Fruit fly (Drosophila melanogaster) whole organism, embryonic: ENCODE results near the gene Sfp33A4.
A peak's percentile ranks its signal among the peaks of the same experiment; 100 is the strongest.

ENCODE experiments used
- ATbp ChIP-seq: fragments of 200-800 bp; sonication (Bioruptor generic); optimal IDR thresholded peaks from 2 replicates; lab custom pipeline; 2017; ENCODE audit warnings: missing biosample characterization, mild to moderate bottlenecking, missing genetic modification characterization, missing genetic modification reagents
- Antp ChIP-seq: fragments of 200-800 bp; sonication (Bioruptor generic); optimal IDR thresholded peaks from 3 replicates; lab custom pipeline; 2016; ENCODE audit warnings: missing biosample characterization, missing genetic modification characterization
- Atf-2 ChIP-seq: fragments of 200-800 bp; sonication (Bioruptor generic); optimal IDR thresholded peaks from 2 replicates; lab custom pipeline; 2016; ENCODE audit warnings: missing biosample characterization, missing genetic modification characterization
- Atf6 ChIP-seq: fragments of 200-800 bp; sonication (Bioruptor generic); IDR thresholded peaks from 2 replicates; pipeline ENCODE4 v1.3.6; 2022; ENCODE audit warnings: missing biosample characterization, missing genetic modification characterization
- Awh ChIP-seq: fragments of 200-800 bp; sonication (Bioruptor generic); IDR thresholded peaks from 2 replicates; pipeline ENCODE4, ENCODE4 v1.3.6; 2022; ENCODE audit warnings: missing biosample characterization, missing genetic modification characterization
- BtbVII ChIP-seq: fragments of 200-800 bp; sonication (Bioruptor generic); optimal IDR thresholded peaks from 3 replicates; lab custom pipeline; 2017; ENCODE audit warnings: missing biosample characterization, mild to moderate bottlenecking, missing genetic modification characterization
- CG11696 ChIP-seq: fragments of 200-800 bp; sonication (Bioruptor generic); IDR thresholded peaks from 2 replicates; pipeline ENCODE4 v1.3.6; 2022; ENCODE audit warnings: missing biosample characterization, missing genetic modification characterization
- CG13624 ChIP-seq: fragments of 200-800 bp; sonication (Bioruptor generic); optimal IDR thresholded peaks from 2 replicates; lab custom pipeline; 2016; ENCODE audit warnings: missing biosample characterization, missing genetic modification characterization
- CG14860 ChIP-seq: fragments of 200-800 bp; sonication (Bioruptor generic); IDR thresholded peaks from 3 replicates; pipeline ENCODE4 v1.3.6; 2022; ENCODE audit warnings: missing biosample characterization, missing genetic modification characterization; ENCODE audit not compliant: partially characterized antibody
- CG1529 ChIP-seq: fragments of 200-800 bp; sonication (Bioruptor generic); optimal IDR thresholded peaks from 3 replicates; lab custom pipeline; 2018; ENCODE audit warnings: missing biosample characterization, missing genetic modification characterization
- CG15479 ChIP-seq: fragments of 200-800 bp; sonication (Bioruptor generic); optimal IDR thresholded peaks from 3 replicates; lab custom pipeline; 2019; ENCODE audit warnings: missing biosample characterization, mild to moderate bottlenecking, missing genetic modification characterization, moderate library complexity
- CG1603 ChIP-seq: fragments of 200-800 bp; sonication (Bioruptor generic); optimal IDR thresholded peaks from 2 replicates; lab custom pipeline; 2019; ENCODE audit warnings: missing biosample characterization, mild to moderate bottlenecking, missing genetic modification characterization, moderate library complexity
- CG17829 ChIP-seq: fragments of 200-800 bp; optimal IDR thresholded peaks from 2 replicates; lab custom pipeline; 2019; ENCODE audit warnings: missing biosample characterization, mild to moderate bottlenecking, missing genetic modification characterization, moderate library complexity
- CG1832 ChIP-seq: fragments of 200-800 bp; sonication (Bioruptor generic); optimal IDR thresholded peaks from 2 replicates; lab custom pipeline; 2017; ENCODE audit warnings: missing biosample characterization, mild to moderate bottlenecking, missing genetic modification characterization, inconsistent platforms
- CG2199 ChIP-seq: fragments of 200-800 bp; sonication (Bioruptor generic); IDR thresholded peaks from 3 replicates; pipeline ENCODE4 v1.3.6; 2022; ENCODE audit warnings: missing biosample characterization, missing genetic modification characterization
- CG31388 ChIP-seq: fragments of 200-800 bp; sonication (Bioruptor generic); optimal IDR thresholded peaks from 2 replicates; lab custom pipeline; 2016; ENCODE audit warnings: missing biosample characterization, missing genetic modification characterization
- CG3847 ChIP-seq: fragments of 200-800 bp; sonication (Bioruptor generic); IDR thresholded peaks from 2 replicates; pipeline ENCODE4 v1.3.6; 2022; ENCODE audit warnings: missing biosample characterization, missing genetic modification characterization
- CG4707 ChIP-seq: fragments of 200-800 bp; sonication (Bioruptor generic); optimal IDR thresholded peaks from 2 replicates; lab custom pipeline; 2018; ENCODE audit warnings: missing biosample characterization, mild to moderate bottlenecking, missing genetic modification characterization, moderate library complexity
- CG7786 ChIP-seq: fragments of 200-800 bp; sonication (Bioruptor generic); optimal IDR thresholded peaks from 2 replicates; lab custom pipeline; 2016; ENCODE audit warnings: missing biosample characterization, missing genetic modification characterization
- CG7839 ChIP-seq: fragments of 200-800 bp; sonication (Bioruptor generic); optimal IDR thresholded peaks from 3 replicates; lab custom pipeline; 2018; ENCODE audit warnings: missing biosample characterization, mild to moderate bottlenecking, missing genetic modification characterization, moderate library complexity
- CG8359 ChIP-seq: fragments of 200-800 bp; sonication (Bioruptor generic); optimal IDR thresholded peaks from 2 replicates; lab custom pipeline; 2017; ENCODE audit warnings: missing biosample characterization, mild to moderate bottlenecking, missing genetic modification characterization, borderline replicate concordance
- CHES-1-like ChIP-seq: fragments of 200-800 bp; sonication (Bioruptor generic); optimal IDR thresholded peaks from 2 replicates; lab custom pipeline; 2016; ENCODE audit warnings: missing biosample characterization, missing genetic modification characterization
- Hr51 ChIP-seq, 2 experiments: fragments of 200-800 bp; sonication (Bioruptor generic); optimal IDR thresholded peaks; 2 replicates in 1 of 2; 3 replicates in 1 of 2; lab custom pipeline; 2016 to 2018; ENCODE audit warnings: missing biosample characterization in 2 of 2, missing genetic modification characterization in 2 of 2, mild to moderate bottlenecking in 1 of 2, moderate library complexity in 1 of 2
- Kr ChIP-seq: fragments of 200-800 bp; sonication (Bioruptor generic); optimal IDR thresholded peaks from 2 replicates; lab custom pipeline; 2017; ENCODE audit warnings: missing biosample characterization, mild to moderate bottlenecking, missing genetic modification characterization
- Lpt ChIP-seq: fragments of >200 bp; optimal IDR thresholded peaks from 2 replicates; lab custom pipeline; 2018; ENCODE audit warnings: missing biosample characterization, missing genetic modification characterization
- Opbp ChIP-seq: fragments of 200-800 bp; sonication (Bioruptor generic); IDR thresholded peaks from 3 replicates; pipeline ENCODE4 v1.3.6; 2022; ENCODE audit warnings: missing biosample characterization, missing genetic modification characterization; ENCODE audit not compliant: partially characterized antibody
- Side ChIP-seq: fragments of 200-800 bp; sonication (Bioruptor generic); optimal IDR thresholded peaks from 2 replicates; lab custom pipeline; 2016; ENCODE audit warnings: missing biosample characterization, missing genetic modification characterization
- Vsx1 ChIP-seq: fragments of 200-800 bp; sonication (Bioruptor generic); optimal IDR thresholded peaks from 2 replicates; lab custom pipeline; 2017; ENCODE audit warnings: missing biosample characterization, mild to moderate bottlenecking, missing genetic modification characterization, missing genetic modification reagents
- bab2 ChIP-seq: fragments of 200-800 bp; sonication (Bioruptor generic); optimal IDR thresholded peaks from 2 replicates; lab custom pipeline; 2016; ENCODE audit warnings: missing biosample characterization, missing genetic modification characterization
- bowl ChIP-seq: fragments of 200-800 bp; sonication (Bioruptor generic); IDR thresholded peaks from 2 replicates; pipeline ENCODE4 v1.3.6; 2022; ENCODE audit warnings: missing biosample characterization, missing genetic modification characterization
- croc ChIP-seq: fragments of 200-800 bp; sonication (Bioruptor generic); conservative IDR thresholded peaks from 3 replicates; pipeline ENCODE4 v1.3.6; 2022; ENCODE audit warnings: missing biosample characterization, missing genetic modification characterization
- cwo ChIP-seq: fragments of 200-800 bp; sonication (Bioruptor generic); optimal IDR thresholded peaks from 3 replicates; lab custom pipeline; 2017; ENCODE audit warnings: missing biosample characterization, missing genetic modification characterization, mild to moderate bottlenecking, moderate library complexity, missing genetic modification reagents
- en ChIP-seq: fragments of 200-800 bp; sonication (Bioruptor generic); optimal IDR thresholded peaks from 2 replicates; lab custom pipeline; 2016; ENCODE audit warnings: missing biosample characterization, missing genetic modification characterization
- esg ChIP-seq: fragments of 200-800 bp; sonication (Bioruptor generic); conservative IDR thresholded peaks from 2 replicates; pipeline ENCODE4 v1.3.6; 2022; ENCODE audit warnings: missing biosample characterization, missing genetic modification characterization
- fu2 ChIP-seq: fragments of 200-800 bp; sonication (Bioruptor generic); optimal IDR thresholded peaks from 2 replicates; lab custom pipeline; 2016; ENCODE audit warnings: missing biosample characterization, missing genetic modification characterization
- gce ChIP-seq: fragments of 200-800 bp; sonication (Bioruptor generic); IDR thresholded peaks from 3 replicates; pipeline ENCODE4 v1.3.6; 2022; ENCODE audit warnings: missing biosample characterization, missing genetic modification characterization
- gcm2 ChIP-seq: fragments of 200-800 bp; sonication (Bioruptor generic); optimal IDR thresholded peaks from 2 replicates; lab custom pipeline; 2016; ENCODE audit warnings: missing biosample characterization, missing genetic modification characterization
- hth ChIP-seq: fragments of >200 bp; optimal IDR thresholded peaks from 2 replicates; lab custom pipeline; 2017; ENCODE audit warnings: inconsistent platforms
- kni ChIP-seq: fragments of 200-800 bp; sonication (Bioruptor generic); optimal IDR thresholded peaks from 3 replicates; lab custom pipeline; 2017; ENCODE audit warnings: mild to moderate bottlenecking, missing biosample characterization, missing genetic modification reagents, missing genetic modification characterization
- lbe ChIP-seq: fragments of 200-800 bp; sonication (Bioruptor generic); optimal IDR thresholded peaks from 2 replicates; lab custom pipeline; 2016; ENCODE audit warnings: missing biosample characterization, mild to moderate bottlenecking, missing genetic modification characterization
- oc ChIP-seq: fragments of 200-800 bp; sonication (Bioruptor generic); optimal IDR thresholded peaks from 2 replicates; lab custom pipeline; 2018; ENCODE audit warnings: missing biosample characterization, mild to moderate bottlenecking, missing genetic modification characterization, moderate library complexity
- odd ChIP-seq: fragments of 200-800 bp; sonication (Bioruptor generic); optimal IDR thresholded peaks from 2 replicates; lab custom pipeline; 2017; ENCODE audit warnings: missing biosample characterization, mild to moderate bottlenecking, missing genetic modification characterization
- otp ChIP-seq: fragments of 200-800 bp; sonication (Bioruptor generic); IDR thresholded peaks from 3 replicates; pipeline ENCODE4, ENCODE4 v1.3.6; 2022; ENCODE audit warnings: missing biosample characterization, missing genetic modification characterization
- psq ChIP-seq: fragments of 200-800 bp; sonication (Bioruptor generic); optimal IDR thresholded peaks from 2 replicates; lab custom pipeline; 2017; ENCODE audit warnings: missing biosample characterization, missing genetic modification characterization
- sd ChIP-seq: fragments of 200-800 bp; sonication (Bioruptor generic); optimal IDR thresholded peaks from 3 replicates; lab custom pipeline; 2018; ENCODE audit warnings: missing biosample characterization, mild to moderate bottlenecking, missing genetic modification characterization, moderate library complexity
- tin ChIP-seq: fragments of 200-800 bp; sonication (Bioruptor generic); optimal IDR thresholded peaks from 3 replicates; lab custom pipeline; 2016; ENCODE audit warnings: missing biosample characterization, missing genetic modification characterization
- toy ChIP-seq: fragments of 200-800 bp; sonication (Bioruptor generic); IDR thresholded peaks from 2 replicates; pipeline ENCODE4 v1.3.6; 2022; ENCODE audit warnings: missing biosample characterization, missing genetic modification characterization
- ttk ChIP-seq: fragments of 200-800 bp; sonication (Bioruptor generic); IDR thresholded peaks from 2 replicates; pipeline ENCODE4 v2.1.2; 2022; ENCODE audit warnings: missing biosample characterization, missing genetic modification characterization
- wdn ChIP-seq: fragments of 200-800 bp; sonication (Bioruptor generic); IDR thresholded peaks from 2 replicates; pipeline ENCODE4 v1.3.6; 2022; ENCODE audit warnings: missing biosample characterization, missing genetic modification characterization

Sfp33A4 gene

DNA sequence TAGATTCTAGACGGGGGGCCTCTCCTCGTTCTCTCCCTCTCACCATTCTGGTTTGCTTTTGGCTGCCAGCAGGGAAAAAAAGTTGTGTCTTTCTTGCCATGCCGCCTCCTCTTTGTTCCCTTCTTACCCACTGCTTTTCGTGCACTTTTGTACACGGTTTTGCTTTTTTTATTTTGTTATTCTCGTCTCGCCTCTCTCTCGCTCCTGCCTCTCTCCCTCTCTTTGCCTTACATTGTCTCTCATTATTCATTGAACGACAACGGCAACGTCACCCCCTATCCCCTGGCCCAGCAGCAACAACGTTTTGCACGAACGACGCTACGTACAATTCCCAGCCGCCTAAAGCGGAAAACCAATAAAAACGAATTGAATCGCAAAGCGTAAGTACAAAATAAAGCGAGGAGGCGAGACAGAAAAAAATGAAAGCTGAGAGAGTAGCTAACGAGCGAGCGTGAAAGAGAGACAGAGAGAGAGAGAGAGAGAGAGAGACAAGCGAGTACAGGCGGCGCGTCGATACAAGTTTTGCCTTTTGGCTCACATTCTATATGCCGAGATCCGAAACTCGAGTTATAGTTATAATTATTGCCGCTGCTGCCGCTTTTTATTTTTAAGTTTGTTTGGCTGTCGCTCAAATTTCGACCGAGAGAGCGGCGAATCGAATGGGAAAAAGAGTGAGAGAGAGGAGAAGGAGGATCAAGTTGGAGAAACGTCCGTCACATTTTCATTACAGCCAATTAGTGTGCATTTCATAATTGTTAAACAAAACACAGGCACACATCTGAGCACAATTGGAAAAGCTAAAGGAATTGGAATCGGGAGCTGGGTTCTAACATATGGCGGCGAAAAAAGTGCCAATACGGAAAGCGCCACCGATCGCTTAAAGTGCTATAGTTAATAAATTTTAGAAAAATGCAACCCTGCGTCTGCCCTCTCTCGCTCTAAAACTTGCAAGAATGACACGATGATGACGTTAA, 30.1 kb upstream of the Sfp33A4 start (continued):
- 0 out of 3 replicates have a peak, but pooled peaks have one; percentile 28 for TF ChIP-seq Opbp (GFP tag; lab: Robert Waterston, UW)
- peak; percentile 56 for TF ChIP-seq lbe
- TF ChIP-seq Side (GFP tag; lab: Kevin White, UChicago) = no peak
- peak; percentile 72; the same call in 2 of the 3 replicates for TF ChIP-seq CG2199
- TF ChIP-seq ttk = no peak
- TF ChIP-seq odd (GFP tag; lab: Kevin White, UChicago) = peak; percentile 22
- TF ChIP-seq CG15479 (GFP tag; lab: Kevin White, UChicago) = peak; percentile 17
- no peak for TF ChIP-seq oc
- peak; percentile 24 for TF ChIP-seq CG13624 (GFP tag; lab: Kevin White, UChicago)
- 0 out of 2 replicates have a peak, but pooled peaks have one; percentile 15 for TF ChIP-seq Awh (GFP tag; lab: Robert Waterston, UW)
- no peak for TF ChIP-seq gcm2 (GFP tag; lab: Kevin White, UChicago)
- no peak for TF ChIP-seq toy (GFP tag; lab: Robert Waterston, UW)
- TF ChIP-seq Atf-2 = no peak
- TF ChIP-seq bowl (GFP tag; lab: Robert Waterston, UW) = no peak
- TF ChIP-seq CG17829 (tag; lab: Kevin White, UChicago) = no peak
- peak; percentile 70 for TF ChIP-seq Vsx1 (GFP tag; lab: Kevin White, UChicago)
- peak; percentile 6 for TF ChIP-seq bab2
- no peak for TF ChIP-seq cwo (GFP tag; lab: Kevin White, UChicago)
- TF ChIP-seq wdn (GFP tag; lab: Robert Waterston, UW) = 0 out of 2 replicates have a peak, but pooled peaks have one; percentile 8
- peak; percentile 3 for TF ChIP-seq Antp (GFP tag; lab: Kevin White, UChicago)
- no peak for TF ChIP-seq CG31388
- TF ChIP-seq CG4707 (GFP tag; lab: Kevin White, UChicago) = no peak
- no peak for TF ChIP-seq esg (GFP tag; lab: Robert Waterston, UW)
- no peak for TF ChIP-seq CG3847 (GFP tag; lab: Robert Waterston, UW)
- TF ChIP-seq fu2 (GFP tag; lab: Kevin White, UChicago) = no peak
- TF ChIP-seq CG7839 (tag; lab: Kevin White, UChicago) = peak; percentile 2
- TF ChIP-seq CG1529 (GFP tag; lab: Kevin White, UChicago) = no peak
- no peak for TF ChIP-seq CG11696 (GFP tag; lab: Robert Waterston, UW)
- TF ChIP-seq Lpt = no peak
- no peak for TF ChIP-seq CG7786 (GFP tag; lab: Kevin White, UChicago)
- peak; percentile 63 for TF ChIP-seq kni (GFP tag; lab: Kevin White, UChicago)
- TF ChIP-seq Hr51 (GFP tag; optimal IDR thresholded peaks at IDR 0.05; lab: Kevin White, UChicago) = no peak
- TF ChIP-seq CG14860 (GFP tag; lab: Robert Waterston, UW) = no peak
- TF ChIP-seq sd (tag; lab: Kevin White, UChicago) = peak; percentile 65
- TF ChIP-seq Atf6 (GFP tag; lab: Robert Waterston, UW) = 0 out of 2 replicates have a peak, but pooled peaks have one; percentile 12
- TF ChIP-seq CG1603 (tag; lab: Kevin White, UChicago) = no peak
- no peak for TF ChIP-seq croc (GFP tag; lab: Robert Waterston, UW)
- no peak for TF ChIP-seq hth (lab: Kevin White, UChicago)
- no peak for TF ChIP-seq tin (GFP tag; lab: Kevin White, UChicago)
- TF ChIP-seq otp (GFP tag; lab: Robert Waterston, UW) = peak; percentile 17; the same call in 1 of the 3 replicates
- no peak for TF ChIP-seq gce
- TF ChIP-seq CG8359 (GFP tag; lab: Kevin White, UChicago) = no peak
- no peak for TF ChIP-seq ATbp (GFP tag; lab: Kevin White, UChicago)
- no peak for TF ChIP-seq Kr (GFP tag; lab: Kevin White, UChicago)
- peak; percentile 24 for TF ChIP-seq CHES-1-like (GFP tag; lab: Kevin White, UChicago)
- TF ChIP-seq CG1832 (GFP tag; lab: Kevin White, UChicago) = peak; percentile 88
- peak; percentile 98 for TF ChIP-seq psq (GFP tag; lab: Kevin White, UChicago)
- TF ChIP-seq BtbVII (GFP tag; lab: Kevin White, UChicago) = no peak
- TF ChIP-seq en = no peak
